Fruit fly (Drosophila melanogaster) whole organism, embryonic: ENCODE measurements around the gene CG10962.

ENCODE experiments used
- ATbp ChIP-seq: fragments of 200-800 bp; sonication (Bioruptor generic); optimal IDR thresholded peaks from 2 replicates; lab custom pipeline; 2017; ENCODE audit warnings: missing biosample characterization, mild to moderate bottlenecking, missing genetic modification characterization, missing genetic modification reagents
- Ada2b ChIP-seq: fragments of 200-800 bp; sonication (Bioruptor generic); IDR thresholded peaks from 2 replicates; pipeline ENCODE4 v1.3.6; 2022; ENCODE audit warnings: missing biosample characterization, missing genetic modification characterization
- Asciz ChIP-seq: fragments of 200-800 bp; sonication (Bioruptor generic); optimal IDR thresholded peaks from 2 replicates; lab custom pipeline; 2017; ENCODE audit warnings: missing biosample characterization, mild to moderate bottlenecking, missing genetic modification characterization, missing genetic modification reagents
- BEAF-32 ChIP-seq: fragments of 200-800 bp; sonication (Bioruptor generic); optimal IDR thresholded peaks from 3 replicates; lab custom pipeline; 2017; ENCODE audit warnings: missing biosample characterization, missing genetic modification characterization, mild to moderate bottlenecking, moderate library complexity, missing genetic modification reagents
- Blimp-1 ChIP-seq: fragments of 200-800 bp; sonication (Bioruptor generic); optimal IDR thresholded peaks from 3 replicates; lab custom pipeline; 2018; ENCODE audit warnings: missing biosample characterization, missing genetic modification characterization, mild to moderate bottlenecking, moderate library complexity, missing genetic modification reagents
- CG10147 ChIP-seq: fragments of 200-800 bp; sonication (Bioruptor generic); optimal IDR thresholded peaks from 2 replicates; lab custom pipeline; 2019; ENCODE audit warnings: missing biosample characterization, mild to moderate bottlenecking, missing genetic modification characterization, moderate library complexity
- CG10565 ChIP-seq: fragments of 200-800 bp; sonication (Bioruptor generic); optimal IDR thresholded peaks from 3 replicates; lab custom pipeline; 2016; ENCODE audit warnings: missing biosample characterization, mild to moderate bottlenecking, missing genetic modification characterization
- CG10979 ChIP-seq: fragments of 200-800 bp; sonication (Bioruptor generic); optimal IDR thresholded peaks from 2 replicates; lab custom pipeline; 2018; ENCODE audit warnings: missing biosample characterization, mild to moderate bottlenecking, missing genetic modification characterization, moderate library complexity
- CG11093 ChIP-seq: fragments of 200-800 bp; sonication (Bioruptor generic); IDR thresholded peaks from 3 replicates; pipeline ENCODE4 v1.3.6; 2022; ENCODE audit warnings: missing biosample characterization, missing genetic modification characterization
- CG11247 ChIP-seq: fragments of 200-800 bp; sonication (Bioruptor generic); IDR thresholded peaks from 2 replicates; pipeline ENCODE4 v1.3.6; 2022; ENCODE audit warnings: missing biosample characterization, missing genetic modification characterization
- CG12071 ChIP-seq: fragments of 200-800 bp; sonication (Bioruptor generic); optimal IDR thresholded peaks from 3 replicates; lab custom pipeline; 2018; ENCODE audit warnings: missing biosample characterization, mild to moderate bottlenecking, missing genetic modification characterization
- CG12219 ChIP-seq: fragments of 200-800 bp; sonication (Bioruptor generic); optimal IDR thresholded peaks from 3 replicates; lab custom pipeline; 2018; ENCODE audit warnings: missing biosample characterization, mild to moderate bottlenecking, missing genetic modification characterization
- CG12236 ChIP-seq: fragments of 200-800 bp; sonication (Bioruptor generic); optimal IDR thresholded peaks from 2 replicates; lab custom pipeline; 2016; ENCODE audit warnings: missing biosample characterization, missing genetic modification characterization
- CG1647 ChIP-seq: fragments of 200-800 bp; sonication (Bioruptor generic); optimal IDR thresholded peaks from 3 replicates; lab custom pipeline; 2016; ENCODE audit warnings: missing biosample characterization, missing genetic modification characterization
- CG17186 ChIP-seq: fragments of 200-800 bp; sonication (Bioruptor generic); optimal IDR thresholded peaks from 3 replicates; lab custom pipeline; 2017; ENCODE audit warnings: missing biosample characterization, missing genetic modification reagents, missing genetic modification characterization
- CG17385 ChIP-seq: fragments of 200-800 bp; sonication (Bioruptor generic); optimal IDR thresholded peaks from 3 replicates; lab custom pipeline; 2018; ENCODE audit warnings: missing biosample characterization, mild to moderate bottlenecking, missing genetic modification characterization
- CG17612 ChIP-seq: fragments of 200-800 bp; sonication (Bioruptor generic); IDR thresholded peaks from 2 replicates; pipeline ENCODE4 v1.3.6; 2022; ENCODE audit warnings: missing biosample characterization, missing genetic modification characterization
- CG18011 ChIP-seq: fragments of 200-800 bp; sonication (Bioruptor generic); optimal IDR thresholded peaks from 2 replicates; lab custom pipeline; 2017; ENCODE audit warnings: missing biosample characterization, missing genetic modification characterization, mild to moderate bottlenecking, moderate library complexity, missing genotype
- CG18476 ChIP-seq: fragments of 200-800 bp; sonication (Bioruptor generic); optimal IDR thresholded peaks from 2 replicates; lab custom pipeline; 2016; ENCODE audit warnings: missing biosample characterization, mild to moderate bottlenecking, missing genetic modification characterization
- CG2129 ChIP-seq: fragments of 200-800 bp; sonication (Bioruptor generic); IDR thresholded peaks from 2 replicates; pipeline ENCODE4 v1.3.6; 2022; ENCODE audit warnings: missing biosample characterization, missing genetic modification characterization; ENCODE audit not compliant: partially characterized antibody
- CG2875 ChIP-seq: fragments of 200-800 bp; sonication (Bioruptor generic); optimal IDR thresholded peaks from 2 replicates; lab custom pipeline; 2017; ENCODE audit warnings: missing biosample characterization, mild to moderate bottlenecking, missing genetic modification characterization, missing genetic modification reagents
- CG2889 ChIP-seq: fragments of 200-800 bp; sonication (Bioruptor generic); IDR thresholded peaks from 3 replicates; pipeline ENCODE4 v1.3.6; 2022; ENCODE audit warnings: missing biosample characterization, missing genetic modification characterization
- CG32767 ChIP-seq: fragments of 200-800 bp; sonication (Bioruptor generic); IDR thresholded peaks from 2 replicates; pipeline ENCODE4 v1.3.6; 2022; ENCODE audit warnings: missing biosample characterization, missing genetic modification characterization
- CG34224 ChIP-seq: fragments of 200-800 bp; sonication (Bioruptor generic); IDR thresholded peaks from 3 replicates; pipeline ENCODE4 v1.3.6; 2022; ENCODE audit warnings: missing biosample characterization, missing genetic modification characterization; ENCODE audit not compliant: partially characterized antibody
- CG4282 ChIP-seq: fragments of 200-800 bp; sonication (Bioruptor generic); optimal IDR thresholded peaks from 2 replicates; lab custom pipeline; 2016; ENCODE audit warnings: missing biosample characterization, missing genetic modification characterization
- CG7786 ChIP-seq: fragments of 200-800 bp; sonication (Bioruptor generic); optimal IDR thresholded peaks from 2 replicates; lab custom pipeline; 2016; ENCODE audit warnings: missing biosample characterization, missing genetic modification characterization
- Dip2 ChIP-seq: fragments of 200-800 bp; sonication (Bioruptor generic); IDR thresholded peaks from 2 replicates; pipeline ENCODE4 v1.3.6; 2022; ENCODE audit warnings: missing biosample characterization, missing genetic modification characterization
- Ets97D ChIP-seq: fragments of 200-800 bp; sonication (Bioruptor generic); optimal IDR thresholded peaks from 3 replicates; lab custom pipeline; 2016; ENCODE audit warnings: missing biosample characterization, missing genetic modification characterization
- Lhr ChIP-seq: fragments of 200-800 bp; sonication (Bioruptor generic); optimal IDR thresholded peaks from 3 replicates; lab custom pipeline; 2017; ENCODE audit warnings: mild to moderate bottlenecking, missing biosample characterization, missing genetic modification reagents, missing genetic modification characterization
- Lim3 ChIP-seq: fragments of 200-800 bp; sonication (Bioruptor generic); IDR thresholded peaks from 2 replicates; pipeline ENCODE4 v1.3.6; 2022; ENCODE audit warnings: missing biosample characterization, missing genetic modification characterization
- Med ChIP-seq: fragments of 200-800 bp; sonication (Bioruptor generic); peaks from one replicate; lab custom pipeline; 2016; ENCODE audit warnings: missing biosample characterization, missing genetic modification characterization, mild to moderate bottlenecking, inconsistent platforms, moderate library complexity
- Poxn ChIP-seq: fragments of 200-800 bp; sonication (Bioruptor generic); IDR thresholded peaks from 2 replicates; pipeline ENCODE4 v1.3.6; 2022; ENCODE audit warnings: missing biosample characterization, missing genetic modification characterization
- Taf1 ChIP-seq: fragments of 200-800 bp; sonication (Bioruptor generic); IDR thresholded peaks from 2 replicates; pipeline ENCODE4 v1.3.6; 2022; ENCODE audit warnings: missing biosample characterization, missing genetic modification characterization
- YL-1 ChIP-seq: fragments of 200-800 bp; sonication (Bioruptor generic); optimal IDR thresholded peaks from 3 replicates; lab custom pipeline; 2017; ENCODE audit warnings: missing biosample characterization, mild to moderate bottlenecking, missing genetic modification characterization
- ab ChIP-seq: fragments of 200-800 bp; sonication (Bioruptor generic); optimal IDR thresholded peaks from 2 replicates; lab custom pipeline; 2016; ENCODE audit warnings: missing biosample characterization, missing genetic modification characterization
- crc ChIP-seq: fragments of 200-800 bp; sonication (Bioruptor generic); optimal IDR thresholded peaks from 2 replicates; lab custom pipeline; 2016; ENCODE audit warnings: missing biosample characterization, missing genetic modification characterization
- esg ChIP-seq: fragments of 200-800 bp; sonication (Bioruptor generic); conservative IDR thresholded peaks from 2 replicates; pipeline ENCODE4 v1.3.6; 2022; ENCODE audit warnings: missing biosample characterization, missing genetic modification characterization
- ewg ChIP-seq: fragments of 200-800 bp; sonication (Bioruptor generic); optimal IDR thresholded peaks from 3 replicates; lab custom pipeline; 2017; ENCODE audit warnings: mild to moderate bottlenecking, missing biosample characterization, missing genetic modification reagents, missing genetic modification characterization
- exex ChIP-seq: fragments of 200-800 bp; sonication (Bioruptor generic); optimal IDR thresholded peaks from 4 replicates; lab custom pipeline; 2018; ENCODE audit warnings: missing biosample characterization, mild to moderate bottlenecking, missing genetic modification characterization, moderate library complexity
- fd64A ChIP-seq: fragments of 200-800 bp; sonication (Bioruptor generic); optimal IDR thresholded peaks from 3 replicates; lab custom pipeline; 2018; ENCODE audit warnings: missing biosample characterization, mild to moderate bottlenecking, missing genetic modification characterization
- inv ChIP-seq: fragments of 200-800 bp; sonication (Bioruptor generic); IDR thresholded peaks from 2 replicates; pipeline ENCODE4 v1.3.6; 2022; ENCODE audit warnings: missing biosample characterization, missing genetic modification characterization; ENCODE audit not compliant: partially characterized antibody
- klu ChIP-seq: fragments of 200-800 bp; sonication (Bioruptor generic); IDR thresholded peaks from 2 replicates; pipeline ENCODE4 v1.3.6; 2022; ENCODE audit warnings: missing biosample characterization, missing genetic modification characterization
- lola ChIP-seq, 3 experiments: fragments of >200 bp in 2 of 3; fragments of 200-800 bp in 1 of 3; sonication (Bioruptor generic) in 1 of 3; optimal IDR thresholded peaks; 2 replicates each; lab custom pipeline; 2017 to 2019; ENCODE audit warnings: missing biosample characterization in 3 of 3, missing genetic modification characterization in 3 of 3, mild to moderate bottlenecking in 1 of 3, moderate library complexity in 1 of 3
- maf-S ChIP-seq: fragments of 200-800 bp; sonication (Bioruptor generic); optimal IDR thresholded peaks from 2 replicates; lab custom pipeline; 2016; ENCODE audit warnings: missing biosample characterization, missing genetic modification characterization
- p53 ChIP-seq: fragments of 200-800 bp; sonication (Bioruptor generic); optimal IDR thresholded peaks from 2 replicates; lab custom pipeline; 2016; ENCODE audit warnings: missing biosample characterization, missing genetic modification characterization
- sr ChIP-seq: fragments of 200-800 bp; sonication (Bioruptor generic); IDR thresholded peaks from 3 replicates; pipeline ENCODE4 v1.3.6; 2022; ENCODE audit warnings: missing biosample characterization, missing genetic modification characterization
- tna ChIP-seq: fragments of 200-800 bp; sonication (Bioruptor generic); IDR thresholded peaks from 2 replicates; pipeline ENCODE4 v1.3.6; 2022; ENCODE audit warnings: missing biosample characterization, missing genetic modification characterization; ENCODE audit not compliant: partially characterized antibody
- tup ChIP-seq: fragments of 200-800 bp; sonication (Bioruptor generic); optimal IDR thresholded peaks from 2 replicates; lab custom pipeline; 2016; ENCODE audit warnings: missing biosample characterization, mild to moderate bottlenecking, missing genetic modification characterization, moderate library complexity
- vfl ChIP-seq: fragments of 200-800 bp; sonication (Bioruptor generic); optimal IDR thresholded peaks from 2 replicates; lab custom pipeline; 2016; ENCODE audit warnings: missing biosample characterization, missing genetic modification characterization
- wek ChIP-seq: fragments of 200-800 bp; sonication (Bioruptor generic); optimal IDR thresholded peaks from 3 replicates; lab custom pipeline; 2018; ENCODE audit warnings: missing biosample characterization, mild to moderate bottlenecking, missing genetic modification characterization, moderate library complexity
- zfh2 ChIP-seq: fragments of 200-800 bp; sonication (Bioruptor generic); optimal IDR thresholded peaks from 2 replicates; lab custom pipeline; 2016; ENCODE audit warnings: missing biosample characterization, missing genetic modification characterization

The CG10962 gene

dm6 chrX:9004333-9004732 lies 30.3 kb upstream of the CG10962 start (continued):
- TF ChIP-seq klu = 0 out of 2 replicates have a peak, but pooled peaks have one; percentile 10
- no peak for TF ChIP-seq CG17612 (GFP tag; lab: Robert Waterston, UW)
- TF ChIP-seq YL-1 (GFP tag; lab: Kevin White, UChicago) = no peak
- no peak for TF ChIP-seq CG11093 (GFP tag; lab: Robert Waterston, UW)
- no peak for TF ChIP-seq BEAF-32 (GFP tag; lab: Kevin White, UChicago)
- TF ChIP-seq CG17186 (GFP tag; lab: Kevin White, UChicago) = no peak
- no peak for TF ChIP-seq CG10565 (GFP tag; lab: Kevin White, UChicago)
- TF ChIP-seq CG12219 = no peak
- no peak for TF ChIP-seq vfl (GFP tag; lab: Kevin White, UChicago)
- TF ChIP-seq wek (GFP tag; lab: Kevin White, UChicago) = no peak
- TF ChIP-seq Blimp-1 (GFP tag; lab: Kevin White, UChicago) = no peak
- no peak for TF ChIP-seq inv
- TF ChIP-seq Lhr (GFP tag; lab: Kevin White, UChicago) = no peak
- TF ChIP-seq CG32767 = no peak
- no peak for TF ChIP-seq CG12236 (GFP tag; lab: Kevin White, UChicago)
- TF ChIP-seq Poxn = no peak
- TF ChIP-seq ewg (GFP tag; lab: Kevin White, UChicago) = no peak
- TF ChIP-seq Taf1 (GFP tag; lab: Robert Waterston, UW) = no peak
- peak; percentile 52 for TF ChIP-seq Ada2b (GFP tag; lab: Robert Waterston, UW)
- TF ChIP-seq ATbp (GFP tag; lab: Kevin White, UChicago) = peak; percentile 4
- no peak for TF ChIP-seq Asciz (GFP tag; lab: Kevin White, UChicago)
- TF ChIP-seq Dip2 = no peak
- TF ChIP-seq CG18011 (GFP tag; lab: Kevin White, UChicago) = no peak
- no peak for TF ChIP-seq sr (GFP tag; lab: Robert Waterston, UW)
- TF ChIP-seq CG2889 (GFP tag; lab: Robert Waterston, UW) = peak; percentile 57; the same call in 2 of the 3 replicates
- TF ChIP-seq CG4282 (GFP tag; lab: Kevin White, UChicago) = no peak
- TF ChIP-seq exex (tag; lab: Kevin White, UChicago) = no peak
- peak; percentile 51 for TF ChIP-seq CG10147 (GFP tag; lab: Kevin White, UChicago)
- TF ChIP-seq fd64A (GFP tag; lab: Kevin White, UChicago) = no peak
- TF ChIP-seq CG10979 = no peak
- TF ChIP-seq CG2129 (GFP tag; lab: Robert Waterston, UW) = no peak
- TF ChIP-seq Lim3 (GFP tag; lab: Robert Waterston, UW) = no peak
- peak; percentile 41 for TF ChIP-seq CG17385
- TF ChIP-seq CG1647 (GFP tag; lab: Kevin White, UChicago) = no peak
- no peak for TF ChIP-seq CG2875 (GFP tag; lab: Kevin White, UChicago)
- TF ChIP-seq maf-S = no peak
- peak; percentile 19 for TF ChIP-seq CG18476 (GFP tag; lab: Kevin White, UChicago)
- TF ChIP-seq CG11247 (GFP tag; lab: Robert Waterston, UW) = peak; percentile 48; the same call in 1 of the 2 replicates
- no peak for TF ChIP-seq Ets97D (GFP tag; lab: Kevin White, UChicago)
- TF ChIP-seq lola (GFP tag; optimal IDR thresholded peaks at IDR 0.05; lab: Kevin White, UChicago) = no peak
- no peak for TF ChIP-seq p53
- no peak for TF ChIP-seq Med (GFP tag; lab: Kevin White, UChicago)
- TF ChIP-seq crc (GFP tag; lab: Kevin White, UChicago) = no peak
- no peak for TF ChIP-seq tup (GFP tag; lab: Kevin White, UChicago)
- TF ChIP-seq CG34224 (GFP tag; lab: Robert Waterston, UW) = no peak
- no peak for TF ChIP-seq CG12071
- TF ChIP-seq CG7786 (GFP tag; lab: Kevin White, UChicago) = no peak
- TF ChIP-seq ab (GFP tag; lab: Kevin White, UChicago) = no peak
- TF ChIP-seq esg = no peak; the same call in 1 of the 2 replicates
- TF ChIP-seq zfh2 (GFP tag; lab: Kevin White, UChicago) = no peak
- no peak for TF ChIP-seq tna (GFP tag; lab: Robert Waterston, UW)
